Fruit fly (Drosophila melanogaster): Measurements from ENCODE around the gene E2f1.

DNA sequence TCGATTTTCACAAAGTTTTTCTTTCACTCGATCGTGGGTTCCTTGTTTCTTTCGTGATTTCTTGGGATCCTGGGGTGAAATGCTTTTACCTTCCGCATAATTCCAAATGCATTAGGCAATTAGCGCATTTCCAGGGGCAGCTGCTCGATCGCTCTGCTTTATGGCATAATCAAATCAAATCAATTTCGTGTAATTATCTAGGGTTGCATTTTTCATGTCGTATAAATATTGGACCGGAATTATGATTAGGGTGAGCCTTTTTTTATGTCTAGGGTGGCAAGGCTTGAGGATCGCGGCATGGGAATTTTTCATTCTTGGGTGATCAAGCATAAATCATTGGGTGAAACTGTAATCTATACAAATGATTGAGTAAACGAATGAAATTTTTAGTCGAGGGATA, 5.9 kb downstream of the E2f1 start:
- no peak for TF ChIP-seq Met (GFP tag; optimal IDR thresholded peaks at IDR 0.05)
- TF ChIP-seq CG6854 (GFP tag; optimal IDR thresholded peaks at IDR 0.05), result no peak
- no peak for TF ChIP-seq spab (GFP tag; optimal IDR thresholded peaks at IDR 0.05)
- no peak for TF ChIP-seq Lpt (GFP tag; optimal IDR thresholded peaks at IDR 0.05)
- no peak for TF ChIP-seq cyc (GFP tag; optimal IDR thresholded peaks at IDR 0.05)
- no peak for TF ChIP-seq Eip93F (GFP tag; optimal IDR thresholded peaks at IDR 0.05)
- TF ChIP-seq Eip78C (GFP tag), result no peak
- no peak for TF ChIP-seq Blimp-1 (GFP tag; optimal IDR thresholded peaks at IDR 0.05)
- no peak for TF ChIP-seq CG6163 (GFP tag; IDR thresholded peaks at IDR 0.05)
- TF ChIP-seq acj6 (GFP tag; optimal IDR thresholded peaks at IDR 0.05), result no peak
- no peak for TF ChIP-seq lz (GFP tag; optimal IDR thresholded peaks at IDR 0.05)
- TF ChIP-seq CG1621 (tag; optimal IDR thresholded peaks at IDR 0.05), result no peak
- TF ChIP-seq Gug (GFP tag; IDR thresholded peaks at IDR 0.05), result no peak
- no peak for TF ChIP-seq salr (GFP tag; optimal IDR thresholded peaks at IDR 0.05)

Data from whole organism, prepupa.